Fruit fly (Drosophila melanogaster) whole organism, adult: ENCODE data around the gene CG3348.

Experiments
- CG11617 ChIP-seq: fragments of 200-800 bp; sonication (Bioruptor generic); optimal IDR thresholded peaks from 2 replicates; lab custom pipeline; 2017; ENCODE audit warnings: mild to moderate bottlenecking, missing biosample characterization, missing genetic modification reagents, missing genetic modification characterization
- CG14711 ChIP-seq: fragments of 200-800 bp; sonication (Bioruptor generic); optimal IDR thresholded peaks from 2 replicates; lab custom pipeline; 2018; ENCODE audit warnings: missing biosample characterization, mild to moderate bottlenecking, missing genetic modification characterization, moderate library complexity
- CG1620 ChIP-seq: fragments of 200-800 bp; sonication (Bioruptor generic); optimal IDR thresholded peaks from 2 replicates; lab custom pipeline; 2016; ENCODE audit warnings: missing biosample characterization, missing genetic modification characterization
- Mnt ChIP-seq: fragments of 200-800 bp; sonication (Bioruptor generic); optimal IDR thresholded peaks from 2 replicates; lab custom pipeline; 2016; ENCODE audit warnings: missing biosample characterization, mild to moderate bottlenecking, missing genetic modification characterization
- cnc ChIP-seq, 2 experiments: fragments of >200 bp; optimal IDR thresholded peaks; 2 replicates each; lab custom pipeline; 2017
- pad ChIP-seq: fragments of 200-800 bp; sonication (Bioruptor generic); optimal IDR thresholded peaks from 3 replicates; lab custom pipeline; 2017; ENCODE audit warnings: missing biosample characterization, missing genetic modification characterization, mild to moderate bottlenecking, moderate library complexity, missing genetic modification reagents
- tj ChIP-seq: fragments of 200-800 bp; sonication (Bioruptor generic); optimal IDR thresholded peaks from 3 replicates; lab custom pipeline; 2017; ENCODE audit warnings: missing biosample characterization, mild to moderate bottlenecking, missing genetic modification characterization, moderate library complexity

dm6 chr3R:27294113-27294512 is 2.1 kb upstream of the CG3348 start:
- TF ChIP-seq CG14711 (tag; lab: Kevin White, UChicago) (no peak), pad (GFP tag; lab: Kevin White, UChicago) (no peak), Mnt (GFP tag; lab: Kevin White, UChicago) (no peak), CG11617 (GFP tag; lab: Kevin White, UChicago) (no peak), CG1620 (GFP tag; lab: Kevin White, UChicago) (no peak), cnc (optimal IDR thresholded peaks at IDR 0.05; lab: Kevin White, UChicago) (no peak), tj (no peak)
